Fruit fly (Drosophila melanogaster) whole organism, embryonic: Measurements from ENCODE around the gene AnxB9.

Source experiments
- Aef1 ChIP-seq: fragments of 200-800 bp; sonication (Bioruptor generic); IDR thresholded peaks from 3 replicates; pipeline ENCODE4 v1.3.6; 2022; ENCODE audit warnings: missing biosample characterization, missing genetic modification characterization
- Atf6 ChIP-seq: fragments of 200-800 bp; sonication (Bioruptor generic); IDR thresholded peaks from 2 replicates; pipeline ENCODE4 v1.3.6; 2022; ENCODE audit warnings: missing biosample characterization, missing genetic modification characterization
- Awh ChIP-seq: fragments of 200-800 bp; sonication (Bioruptor generic); IDR thresholded peaks from 2 replicates; pipeline ENCODE4, ENCODE4 v1.3.6; 2022; ENCODE audit warnings: missing biosample characterization, missing genetic modification characterization
- Bdp1 ChIP-seq: fragments of 200-800 bp; sonication (Bioruptor generic); optimal IDR thresholded peaks from 3 replicates; lab custom pipeline; 2016; ENCODE audit warnings: missing biosample characterization, missing genetic modification characterization
- CG10565 ChIP-seq: fragments of 200-800 bp; sonication (Bioruptor generic); optimal IDR thresholded peaks from 3 replicates; lab custom pipeline; 2016; ENCODE audit warnings: missing biosample characterization, mild to moderate bottlenecking, missing genetic modification characterization
- CG10654 ChIP-seq: fragments of 200-800 bp; sonication (Bioruptor generic); optimal IDR thresholded peaks from 2 replicates; lab custom pipeline; 2016; ENCODE audit warnings: missing biosample characterization, missing genetic modification characterization
- CG11398 ChIP-seq: fragments of 200-800 bp; sonication (Bioruptor generic); optimal IDR thresholded peaks from 2 replicates; lab custom pipeline; 2016; ENCODE audit warnings: missing biosample characterization, missing genetic modification characterization
- CG11560 ChIP-seq: fragments of 200-800 bp; sonication (Bioruptor generic); IDR thresholded peaks from 3 replicates; pipeline ENCODE4 v1.3.6; 2022; ENCODE audit warnings: missing biosample characterization, missing genetic modification characterization
- CG12769 ChIP-seq: fragments of 200-800 bp; sonication (Bioruptor generic); optimal IDR thresholded peaks from 2 replicates; lab custom pipeline; 2019; ENCODE audit warnings: missing biosample characterization, mild to moderate bottlenecking, missing genetic modification characterization, moderate library complexity
- CG13775 ChIP-seq: fragments of 200-800 bp; sonication (Bioruptor generic); optimal IDR thresholded peaks from 3 replicates; lab custom pipeline; 2017; ENCODE audit warnings: missing biosample characterization, mild to moderate bottlenecking, missing genetic modification characterization
- CG14441 ChIP-seq: fragments of 200-800 bp; sonication (Bioruptor generic); IDR thresholded peaks from 2 replicates; pipeline ENCODE4 v1.3.6; 2022; ENCODE audit warnings: missing biosample characterization, missing genetic modification characterization
- CG17186 ChIP-seq: fragments of 200-800 bp; sonication (Bioruptor generic); optimal IDR thresholded peaks from 3 replicates; lab custom pipeline; 2017; ENCODE audit warnings: missing biosample characterization, missing genetic modification reagents, missing genetic modification characterization
- CG17361 ChIP-seq: fragments of 200-800 bp; sonication (Bioruptor generic); IDR thresholded peaks from 3 replicates; pipeline ENCODE4 v1.3.6; 2022; ENCODE audit warnings: missing biosample characterization, missing genetic modification characterization
- CG17385 ChIP-seq: fragments of 200-800 bp; sonication (Bioruptor generic); optimal IDR thresholded peaks from 3 replicates; lab custom pipeline; 2018; ENCODE audit warnings: missing biosample characterization, mild to moderate bottlenecking, missing genetic modification characterization
- CG17829 ChIP-seq: fragments of 200-800 bp; optimal IDR thresholded peaks from 2 replicates; lab custom pipeline; 2019; ENCODE audit warnings: missing biosample characterization, mild to moderate bottlenecking, missing genetic modification characterization, moderate library complexity
- CG18011 ChIP-seq: fragments of 200-800 bp; sonication (Bioruptor generic); optimal IDR thresholded peaks from 2 replicates; lab custom pipeline; 2017; ENCODE audit warnings: missing biosample characterization, missing genetic modification characterization, mild to moderate bottlenecking, moderate library complexity, missing genotype
- CG2129 ChIP-seq: fragments of 200-800 bp; sonication (Bioruptor generic); IDR thresholded peaks from 2 replicates; pipeline ENCODE4 v1.3.6; 2022; ENCODE audit warnings: missing biosample characterization, missing genetic modification characterization; ENCODE audit not compliant: partially characterized antibody
- CG34376 ChIP-seq: fragments of 200-800 bp; sonication (Bioruptor generic); optimal IDR thresholded peaks from 2 replicates; lab custom pipeline; 2018; ENCODE audit warnings: missing biosample characterization, mild to moderate bottlenecking, missing genetic modification characterization
- CG3838 ChIP-seq: fragments of 200-800 bp; sonication (Bioruptor generic); optimal IDR thresholded peaks from 3 replicates; lab custom pipeline; 2016; ENCODE audit warnings: missing biosample characterization, missing genetic modification characterization
- CG3847 ChIP-seq: fragments of 200-800 bp; sonication (Bioruptor generic); IDR thresholded peaks from 2 replicates; pipeline ENCODE4 v1.3.6; 2022; ENCODE audit warnings: missing biosample characterization, missing genetic modification characterization
- CG6791 ChIP-seq: fragments of 200-800 bp; sonication (Bioruptor generic); IDR thresholded peaks from 3 replicates; pipeline ENCODE4 v1.3.6; 2022; ENCODE audit warnings: missing biosample characterization, missing genetic modification characterization; ENCODE audit not compliant: partially characterized antibody
- CG7357 ChIP-seq: fragments of 200-800 bp; sonication (Bioruptor generic); IDR thresholded peaks from 3 replicates; pipeline ENCODE4 v1.3.6; 2022; ENCODE audit warnings: missing biosample characterization, missing genetic modification characterization
- CG7745 ChIP-seq: fragments of 200-800 bp; sonication (Bioruptor generic); optimal IDR thresholded peaks from 2 replicates; lab custom pipeline; 2018; ENCODE audit warnings: missing biosample characterization, mild to moderate bottlenecking, missing genetic modification characterization, moderate library complexity
- CG8924 ChIP-seq: fragments of 200-800 bp; optimal IDR thresholded peaks from 3 replicates; lab custom pipeline; 2019; ENCODE audit warnings: missing biosample characterization, mild to moderate bottlenecking, missing genetic modification characterization, moderate library complexity
- CG9876 ChIP-seq: fragments of 200-800 bp; sonication (Bioruptor generic); optimal IDR thresholded peaks from 2 replicates; lab custom pipeline; 2016; ENCODE audit warnings: missing biosample characterization, missing genetic modification characterization
- CrebB ChIP-seq: fragments of 200-800 bp; sonication (Bioruptor generic); optimal IDR thresholded peaks from 3 replicates; lab custom pipeline; 2018; ENCODE audit warnings: missing biosample characterization, mild to moderate bottlenecking, missing genetic modification characterization
- Hr3 ChIP-seq: fragments of 200-800 bp; sonication (Bioruptor generic); optimal IDR thresholded peaks from 3 replicates; lab custom pipeline; 2016; ENCODE audit warnings: missing biosample characterization, missing genetic modification characterization
- Hsf ChIP-seq: fragments of 200-800 bp; sonication (Bioruptor generic); optimal IDR thresholded peaks from 3 replicates; lab custom pipeline; 2016; ENCODE audit warnings: missing biosample characterization, missing genetic modification characterization
- Max ChIP-seq: fragments of 200-800 bp; sonication (Bioruptor generic); optimal IDR thresholded peaks from 2 replicates; lab custom pipeline; 2016; ENCODE audit warnings: missing biosample characterization, mild to moderate bottlenecking, missing genetic modification characterization
- NK7.1 ChIP-seq: fragments of 200-800 bp; sonication (Bioruptor generic); optimal IDR thresholded peaks from 3 replicates; lab custom pipeline; 2016; ENCODE audit warnings: missing biosample characterization, missing genetic modification characterization
- Oaz ChIP-seq: fragments of 200-800 bp; sonication (Bioruptor generic); IDR thresholded peaks from 2 replicates; pipeline ENCODE4 v1.3.6; 2022; ENCODE audit warnings: missing biosample characterization, missing genetic modification characterization
- Six4 ChIP-seq: fragments of 200-800 bp; sonication (Bioruptor generic); optimal IDR thresholded peaks from 2 replicates; lab custom pipeline; 2016; ENCODE audit warnings: missing biosample characterization, missing genetic modification characterization
- Usf ChIP-seq: fragments of 200-800 bp; sonication (Bioruptor generic); optimal IDR thresholded peaks from 2 replicates; lab custom pipeline; 2017; ENCODE audit warnings: missing genotype, missing biosample characterization, missing genetic modification characterization
- Xrp1 ChIP-seq: fragments of 200-800 bp; sonication (Bioruptor generic); IDR thresholded peaks from 2 replicates; pipeline ENCODE4 v1.3.6; 2022; ENCODE audit warnings: missing biosample characterization, missing genetic modification characterization
- ase ChIP-seq: fragments of 200-800 bp; sonication (Bioruptor generic); IDR thresholded peaks from 3 replicates; pipeline ENCODE4 v1.3.6; 2022; ENCODE audit warnings: missing biosample characterization, missing genetic modification characterization
- br ChIP-seq: fragments of >200 bp; optimal IDR thresholded peaks from 2 replicates; lab custom pipeline; 2017
- dmrt11E ChIP-seq: fragments of 200-800 bp; sonication (Bioruptor generic); optimal IDR thresholded peaks from 3 replicates; lab custom pipeline; 2018; ENCODE audit warnings: missing biosample characterization, mild to moderate bottlenecking, missing genetic modification characterization, moderate library complexity
- ftz-f1 ChIP-seq: fragments of 200-800 bp; sonication (Bioruptor generic); optimal IDR thresholded peaks from 2 replicates; lab custom pipeline; 2016; ENCODE audit warnings: missing biosample characterization, missing genetic modification characterization
- gcm ChIP-seq: fragments of 200-800 bp; sonication (Bioruptor generic); optimal IDR thresholded peaks from 2 replicates; lab custom pipeline; 2019; ENCODE audit warnings: missing biosample characterization, mild to moderate bottlenecking, missing genetic modification characterization, moderate library complexity
- gem ChIP-seq: fragments of 200-800 bp; sonication (Bioruptor generic); optimal IDR thresholded peaks from 2 replicates; lab custom pipeline; 2019; ENCODE audit warnings: missing biosample characterization, mild to moderate bottlenecking, missing genetic modification characterization, moderate library complexity
- gsb-n ChIP-seq: fragments of 200-800 bp; sonication (Bioruptor generic); optimal IDR thresholded peaks from 3 replicates; lab custom pipeline; 2018; ENCODE audit warnings: missing biosample characterization, mild to moderate bottlenecking, missing genetic modification characterization
- ham ChIP-seq: fragments of 200-800 bp; sonication (Bioruptor generic); IDR thresholded peaks from 2 replicates; pipeline ENCODE4 v1.3.6; 2022; ENCODE audit warnings: missing biosample characterization, missing genetic modification characterization
- jigr1 ChIP-seq: fragments of 200-800 bp; sonication (Bioruptor generic); IDR thresholded peaks from 3 replicates; pipeline ENCODE4 v1.3.6; 2022; ENCODE audit warnings: missing biosample characterization, missing genetic modification characterization
- jing ChIP-seq: fragments of 200-800 bp; sonication (Bioruptor generic); optimal IDR thresholded peaks from 2 replicates; lab custom pipeline; 2018; ENCODE audit warnings: missing biosample characterization, mild to moderate bottlenecking, missing genetic modification characterization
- ken ChIP-seq: fragments of 200-800 bp; sonication (Bioruptor generic); IDR thresholded peaks from 3 replicates; pipeline ENCODE4 v1.3.6; 2022; ENCODE audit warnings: missing biosample characterization, missing genetic modification characterization
- lilli ChIP-seq: fragments of 200-800 bp; sonication (Bioruptor generic); optimal IDR thresholded peaks from 3 replicates; lab custom pipeline; 2016; ENCODE audit warnings: missing biosample characterization, missing genetic modification characterization
- onecut ChIP-seq: fragments of 200-800 bp; sonication (Bioruptor generic); IDR thresholded peaks from 2 replicates; pipeline ENCODE4 v1.3.6; 2022; ENCODE audit warnings: missing biosample characterization, missing genetic modification characterization
- org-1 ChIP-seq: fragments of 200-800 bp; sonication (Bioruptor generic); optimal IDR thresholded peaks from 2 replicates; lab custom pipeline; 2017; ENCODE audit warnings: missing biosample characterization, missing genetic modification characterization
- sima ChIP-seq: fragments of 200-800 bp; sonication (Bioruptor generic); optimal IDR thresholded peaks from 2 replicates; lab custom pipeline; 2016; ENCODE audit warnings: missing biosample characterization, missing genetic modification characterization
- unpg ChIP-seq: fragments of 200-800 bp; sonication (Bioruptor generic); optimal IDR thresholded peaks from 3 replicates; lab custom pipeline; 2018; ENCODE audit warnings: missing biosample characterization, mild to moderate bottlenecking, missing genetic modification characterization, moderate library complexity
- usp ChIP-seq: fragments of >200 bp; optimal IDR thresholded peaks from 2 replicates; lab custom pipeline; 2017; ENCODE audit warnings: missing biosample characterization, missing genetic modification characterization
- zen2 ChIP-seq: fragments of 200-800 bp; sonication (Bioruptor generic); IDR thresholded peaks from 3 replicates; pipeline ENCODE4 v1.3.6; 2022; ENCODE audit warnings: missing biosample characterization, missing genetic modification characterization; ENCODE audit not compliant: partially characterized antibody

Gene AnxB9

DNA sequence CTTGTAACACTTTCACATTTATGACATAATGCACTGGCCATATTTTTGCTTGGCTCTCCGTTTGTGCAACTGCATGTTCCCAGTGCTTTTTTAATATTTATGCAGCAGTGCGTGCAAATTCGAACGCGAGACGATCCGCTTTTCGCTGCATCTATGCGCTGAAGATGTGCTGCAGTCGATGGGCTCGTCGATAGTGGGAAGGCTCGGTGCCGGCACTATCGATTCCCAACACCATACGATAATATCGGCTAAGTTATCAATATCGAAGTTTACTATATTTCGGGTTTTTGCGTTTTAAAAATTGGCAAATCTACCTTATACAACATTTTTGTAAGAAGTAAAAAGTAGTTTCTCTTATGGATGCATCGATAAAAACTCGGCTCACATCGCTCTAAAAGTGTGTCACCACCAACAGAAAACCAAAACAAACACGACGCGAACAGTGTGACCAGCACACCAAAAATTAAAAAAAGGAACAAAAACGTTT lies 32.6 kb downstream of the AnxB9 start, which contains the start of gene RhoGAP93B (continued):
- TF ChIP-seq Max (peak; percentile 68), CG12769 (no peak), Aef1 (GFP tag; lab: Robert Waterston, UW) (peak; percentile 96), CG17385 (GFP tag; lab: Kevin White, UChicago) (peak; percentile 7), ase (GFP tag; lab: Robert Waterston, UW) (peak; percentile 90), unpg (peak; percentile 65), CG8924 (peak; percentile 82), Awh (peak; percentile 89), Usf (GFP tag; lab: Kevin White, UChicago) (peak; percentile 34), zen2 (peak; percentile 100), Xrp1 (GFP tag; lab: Robert Waterston, UW) (peak; percentile 92), lilli (GFP tag; lab: Kevin White, UChicago) (peak; percentile 91), ken (GFP tag; lab: Robert Waterston, UW) (peak; percentile 83), usp (GFP tag; lab: Kevin White, UChicago) (no peak), CG7357 (GFP tag; lab: Robert Waterston, UW) (peak; percentile 79; the same call in 2 of the 3 replicates), Hr3 (GFP tag; lab: Kevin White, UChicago) (peak; percentile 89), CG9876 (GFP tag; lab: Kevin White, UChicago) (peak; percentile 85), Hsf (peak; percentile 76), Atf6 (GFP tag; lab: Robert Waterston, UW) (peak; percentile 92), CG17829 (tag; lab: Kevin White, UChicago) (peak; percentile 88), CG3847 (GFP tag; lab: Robert Waterston, UW) (peak; percentile 92), CG11398 (peak; percentile 83), CG18011 (GFP tag; lab: Kevin White, UChicago) (peak; percentile 78), gsb-n (no peak), CG17186 (GFP tag; lab: Kevin White, UChicago) (peak; percentile 91), Six4 (GFP tag; lab: Kevin White, UChicago) (peak; percentile 60), CG3838 (GFP tag; lab: Kevin White, UChicago) (peak; percentile 79), jigr1 (peak; percentile 69), CG6791 (GFP tag; lab: Robert Waterston, UW) (peak; percentile 99), CG11560 (tag; lab: Robert Waterston, UW) (peak; percentile 81; the same call in 2 of the 3 replicates), CrebB (tag; lab: Kevin White, UChicago) (peak; percentile 56), gem (tag; lab: Kevin White, UChicago) (peak; percentile 80), CG7745 (tag; lab: Kevin White, UChicago) (no peak), CG17361 (peak; percentile 84), ham (GFP tag; lab: Robert Waterston, UW) (no peak), br (no peak), sima (peak; percentile 71), onecut (GFP tag; lab: Robert Waterston, UW) (peak; percentile 76), jing (GFP tag; lab: Kevin White, UChicago) (no peak), Oaz (GFP tag; lab: Robert Waterston, UW) (peak; percentile 87), CG13775 (peak; percentile 90), CG2129 (GFP tag; lab: Robert Waterston, UW) (peak; percentile 100), CG14441 (GFP tag; lab: Robert Waterston, UW) (peak; percentile 92), CG10654 (GFP tag; lab: Kevin White, UChicago) (peak; percentile 82), Bdp1 (GFP tag; lab: Kevin White, UChicago) (peak; percentile 86), dmrt11E (tag; lab: Kevin White, UChicago) (peak; percentile 73), org-1 (GFP tag; lab: Kevin White, UChicago) (no peak), ftz-f1 (GFP tag; lab: Kevin White, UChicago) (peak; percentile 64), CG10565 (no peak), CG34376 (peak; percentile 80), NK7.1 (peak; percentile 63), gcm (peak; percentile 60)
